Fruit fly (Drosophila melanogaster) whole organism, pupa: ENCODE measurements around the gene tub.

ENCODE experiments used
- CG10348 ChIP-seq: fragments of 200-800 bp; sonication (Bioruptor generic); IDR thresholded peaks from 2 replicates; pipeline ENCODE4 v1.3.6; 2022; ENCODE audit warnings: missing biosample characterization, missing genetic modification characterization
- CG12605 ChIP-seq: fragments of 200-800 bp; sonication (Bioruptor generic); IDR thresholded peaks from 2 replicates; pipeline ENCODE4 v1.3.6; 2022; ENCODE audit warnings: missing biosample characterization, missing genetic modification characterization
- CG13204 ChIP-seq: fragments of 200-800 bp; sonication (Bioruptor generic); optimal IDR thresholded peaks from 2 replicates; lab custom pipeline; 2018; ENCODE audit warnings: missing biosample characterization, mild to moderate bottlenecking, missing genetic modification characterization, moderate library complexity
- CG14655 ChIP-seq: fragments of 200-800 bp; sonication (Bioruptor generic); optimal IDR thresholded peaks from 3 replicates; lab custom pipeline; 2017; ENCODE audit warnings: mild to moderate bottlenecking, missing biosample characterization, missing genetic modification reagents, missing genetic modification characterization
- CG15710 ChIP-seq: fragments of 200-800 bp; sonication (Bioruptor generic); optimal IDR thresholded peaks from 2 replicates; lab custom pipeline; 2018; ENCODE audit warnings: missing biosample characterization, mild to moderate bottlenecking, missing genetic modification characterization, moderate library complexity
- CG17806 ChIP-seq: fragments of 200-800 bp; sonication (Bioruptor generic); optimal IDR thresholded peaks from 2 replicates; lab custom pipeline; 2018; ENCODE audit warnings: missing biosample characterization, mild to moderate bottlenecking, missing genetic modification characterization, moderate library complexity
- CG32121 ChIP-seq: fragments of 200-800 bp; sonication (Bioruptor generic); IDR thresholded peaks from 2 replicates; pipeline ENCODE4 v1.3.6; 2022; ENCODE audit warnings: missing biosample characterization, missing genetic modification characterization
- CG34367 ChIP-seq: fragments of 200-800 bp; sonication (Bioruptor generic); optimal IDR thresholded peaks from 2 replicates; lab custom pipeline; 2018; ENCODE audit warnings: missing biosample characterization, mild to moderate bottlenecking, missing genetic modification characterization
- CG4496 ChIP-seq: fragments of 200-800 bp; sonication (Bioruptor generic); IDR thresholded peaks from 3 replicates; pipeline ENCODE4 v1.3.6; 2022; ENCODE audit warnings: missing biosample characterization, missing genetic modification characterization
- CG8159 ChIP-seq: fragments of 200-800 bp; sonication (Bioruptor generic); optimal IDR thresholded peaks from 3 replicates; lab custom pipeline; 2018; ENCODE audit warnings: missing biosample characterization, mild to moderate bottlenecking, missing genetic modification characterization, moderate library complexity
- CG8301 ChIP-seq: fragments of 200-800 bp; sonication (Bioruptor generic); optimal IDR thresholded peaks from 2 replicates; lab custom pipeline; 2018; ENCODE audit warnings: missing biosample characterization, mild to moderate bottlenecking, missing genetic modification characterization
- CG9948 ChIP-seq: fragments of 200-800 bp; sonication (Bioruptor generic); optimal IDR thresholded peaks from 2 replicates; lab custom pipeline; 2018; ENCODE audit warnings: missing biosample characterization, mild to moderate bottlenecking, missing genetic modification characterization, moderate library complexity
- D1 ChIP-seq: fragments of 200-800 bp; sonication (Bioruptor generic); optimal IDR thresholded peaks from 2 replicates; lab custom pipeline; 2018; ENCODE audit warnings: missing biosample characterization, mild to moderate bottlenecking, missing genetic modification characterization, moderate library complexity
- EcR ChIP-seq: fragments of 200-800 bp; sonication (Bioruptor generic); optimal IDR thresholded peaks from 3 replicates; lab custom pipeline; 2019; ENCODE audit warnings: missing biosample characterization, missing genetic modification characterization, mild to moderate bottlenecking, moderate library complexity, missing genetic modification reagents
- Ets98B ChIP-seq: fragments of 200-800 bp; sonication (Bioruptor generic); IDR thresholded peaks from 2 replicates; pipeline ENCODE4 v1.3.6; 2022; ENCODE audit warnings: missing biosample characterization, missing genetic modification characterization
- Pif1A ChIP-seq: fragments of 200-800 bp; sonication (Bioruptor generic); optimal IDR thresholded peaks from 3 replicates; lab custom pipeline; 2016; ENCODE audit warnings: missing biosample characterization, missing genetic modification characterization
- Pif1B ChIP-seq: fragments of 200-800 bp; sonication (Bioruptor generic); optimal IDR thresholded peaks from 3 replicates; lab custom pipeline; 2016; ENCODE audit warnings: missing biosample characterization, missing genetic modification characterization
- Snoo ChIP-seq: fragments of 200-800 bp; sonication (Bioruptor generic); optimal IDR thresholded peaks from 3 replicates; lab custom pipeline; 2017; ENCODE audit warnings: missing biosample characterization, mild to moderate bottlenecking, missing genetic modification characterization, inconsistent platforms
- fd96Ca ChIP-seq: fragments of 200-800 bp; sonication (Bioruptor generic); IDR thresholded peaks from 3 replicates; pipeline ENCODE4 v1.3.6; 2022; ENCODE audit warnings: missing biosample characterization, missing genetic modification characterization
- gl ChIP-seq: fragments of 200-800 bp; sonication (Bioruptor generic); optimal IDR thresholded peaks from 2 replicates; lab custom pipeline; 2018; ENCODE audit warnings: missing biosample characterization, mild to moderate bottlenecking, missing genetic modification characterization
- rn ChIP-seq: fragments of 200-800 bp; sonication (Bioruptor generic); IDR thresholded peaks from 2 replicates; pipeline ENCODE4 v1.3.6; 2022; ENCODE audit warnings: missing biosample characterization, missing genetic modification characterization

The tub gene

dm6 chr3R:4397403-4398079 lies 10.0 kb downstream of the tub start, which contains the start of gene CG9855:
Gene CG9855, minus strand, starts transcription at chr3R:4397875.
- TF ChIP-seq Pif1A (GFP tag; lab: Kevin White, UChicago), result no peak
- peak; percentile 5 for TF ChIP-seq CG8159

DNA sequence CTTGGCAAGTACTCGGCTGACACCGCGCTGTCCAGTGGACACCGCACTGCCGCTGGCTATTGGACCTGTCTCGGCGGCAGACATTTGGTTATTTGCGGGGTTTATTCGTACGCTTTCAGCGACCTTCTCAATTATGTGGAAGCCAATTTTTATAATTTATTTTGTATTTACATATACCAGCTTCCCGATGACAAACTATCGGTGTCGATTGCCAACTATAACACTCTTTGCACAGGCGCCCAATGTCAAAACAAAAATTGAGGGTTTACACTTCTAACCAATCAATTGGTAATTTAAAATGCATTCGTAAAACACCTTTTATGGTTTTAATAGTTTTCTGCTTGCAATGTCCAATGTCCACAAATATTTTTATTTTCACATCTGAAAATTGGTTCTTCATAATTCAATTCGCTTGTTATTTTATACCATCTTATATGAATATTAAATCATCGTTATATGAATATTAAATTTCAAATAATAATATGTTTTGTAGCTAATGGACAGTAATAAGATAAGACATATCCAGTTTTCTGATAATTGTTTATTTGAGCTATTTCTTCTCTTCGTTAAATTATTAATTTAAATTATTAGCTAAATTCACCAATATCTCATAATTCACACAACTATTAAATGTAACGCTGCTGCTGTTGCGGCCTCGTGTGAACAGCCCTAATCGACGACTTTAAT lies 12.4 kb downstream of the tub start:
- TF ChIP-seq Ets98B (GFP tag; lab: Robert Waterston, UW) (no peak; the same call in 1 of the 2 replicates), CG17806 (tag; lab: Kevin White, UChicago) (no peak), Snoo (no peak), fd96Ca (GFP tag; lab: Robert Waterston, UW) (0 out of 3 replicates have a peak, but pooled peaks have one; percentile 30), gl (no peak), CG8159 (peak; percentile 56), CG9948 (tag; lab: Kevin White, UChicago) (peak; percentile 12), CG32121 (GFP tag; lab: Robert Waterston, UW) (no peak), CG15710 (tag; lab: Kevin White, UChicago) (peak; percentile 25), CG8301 (tag; lab: Kevin White, UChicago) (no peak), CG4496 (no peak), EcR (no peak), Pif1B (GFP tag; lab: Kevin White, UChicago) (no peak), rn (GFP tag; lab: Robert Waterston, UW) (no peak)
- TF ChIP-seq, all 21 proteins: peak for 4

- TF ChIP-seq Ets98B (GFP tag; lab: Robert Waterston, UW) (no peak), CG32121 (GFP tag; lab: Robert Waterston, UW) (no peak), CG9948 (tag; lab: Kevin White, UChicago) (no peak), CG8159 (no peak), CG8301 (tag; lab: Kevin White, UChicago) (no peak), CG12605 (no peak), CG17806 (tag; lab: Kevin White, UChicago) (no peak), EcR (no peak), Pif1B (GFP tag; lab: Kevin White, UChicago) (no peak), fd96Ca (GFP tag; lab: Robert Waterston, UW) (no peak), gl (no peak), rn (GFP tag; lab: Robert Waterston, UW) (no peak), CG4496 (no peak), Snoo (no peak), CG14655 (GFP tag; lab: Kevin White, UChicago) (no peak), CG13204 (GFP tag; lab: Kevin White, UChicago) (no peak), CG10348 (no peak), CG15710 (tag; lab: Kevin White, UChicago) (no peak), CG34367 (tag; lab: Kevin White, UChicago) (no peak)
- TF ChIP-seq, all 21 proteins: peak for 0
Observed at dm6 chr3R:4400497-4400833, 12.9 kb downstream of the tub start, which contains the start of gene CG14647. Gene CG14647, plus strand, starts transcription at chr3R:4400510.

- TF ChIP-seq Pif1A (GFP tag; lab: Kevin White, UChicago), result no peak
- TF ChIP-seq CG9948 (tag; lab: Kevin White, UChicago), result no peak
- TF ChIP-seq CG4496, result no peak
- TF ChIP-seq Snoo, result no peak
- TF ChIP-seq CG8159, result no peak
Observed at dm6 chr3R:4401977-4402589, 14.5 kb downstream of the tub start, which contains the start of gene CG9853. Gene CG9853, minus strand, starts transcription at chr3R:4402027.

dm6 chr3R:4402884-4403705 lies 15.6 kb downstream of the tub start, which contains the start of gene lost:
Gene lost, plus strand, starts transcription at chr3R:4403076.
- TF ChIP-seq CG8301 (tag; lab: Kevin White, UChicago), result no peak
- TF ChIP-seq CG4496, result peak; percentile 54; the same call in 1 of the 3 replicates
- no peak for TF ChIP-seq CG13204 (GFP tag; lab: Kevin White, UChicago)
- no peak for TF ChIP-seq gl
- TF ChIP-seq D1 (tag; lab: Kevin White, UChicago), result peak; percentile 42
- TF ChIP-seq CG14655 (GFP tag; lab: Kevin White, UChicago), result no peak
- peak; percentile 24; the same call in 1 of the 2 replicates for TF ChIP-seq CG32121 (GFP tag; lab: Robert Waterston, UW)
- TF ChIP-seq Snoo, result peak; percentile 33
- TF ChIP-seq EcR, result no peak
- no peak for TF ChIP-seq Pif1A (GFP tag; lab: Kevin White, UChicago)
- peak; percentile 39; the same call in 1 of the 3 replicates for TF ChIP-seq fd96Ca (GFP tag; lab: Robert Waterston, UW)
- TF ChIP-seq Pif1B (GFP tag; lab: Kevin White, UChicago), result no peak
- TF ChIP-seq CG17806 (tag; lab: Kevin White, UChicago), result no peak
- TF ChIP-seq CG8159, result no peak
- no peak for TF ChIP-seq CG12605
- peak; percentile 37 for TF ChIP-seq Ets98B (GFP tag; lab: Robert Waterston, UW)
- no peak for TF ChIP-seq CG10348
- TF ChIP-seq CG34367 (tag; lab: Kevin White, UChicago), result no peak
- no peak for TF ChIP-seq rn (GFP tag; lab: Robert Waterston, UW)
- TF ChIP-seq CG15710 (tag; lab: Kevin White, UChicago), result no peak
- no peak for TF ChIP-seq CG9948 (tag; lab: Kevin White, UChicago)
